Worm (Caenorhabditis elegans) whole organism, midembryonic: Measurements from ENCODE around the gene ZK512.2.

Experiments used
- T22C8.4 ChIP-seq: fragments of 200-800 bp; sonication (Bioruptor generic); IDR thresholded peaks from 2 replicates; pipeline ENCODE4 v1.3.6; 2022; ENCODE audit warnings: missing genetic modification characterization, missing compliant biosample characterization
- cog-1 ChIP-seq: sonication (generic microtip); optimal IDR thresholded peaks from 2 replicates; lab custom pipeline; 2016; ENCODE audit warnings: missing genetic modification characterization, missing compliant biosample characterization
- flt-1 ChIP-seq: fragments of 200-800 bp; sonication (Bioruptor generic); IDR thresholded peaks from 2 replicates; pipeline ENCODE4 v1.3.6; 2022; ENCODE audit warnings: missing genetic modification characterization, missing compliant biosample characterization
- klf-2 ChIP-seq: fragments of 200-800 bp; sonication (Bioruptor generic); conservative IDR thresholded peaks from 2 replicates; pipeline ENCODE4 v1.3.6; 2022; ENCODE audit warnings: missing genetic modification reagents, missing genetic modification characterization, missing compliant biosample characterization
- med-1 ChIP-seq: sonication (generic microtip); optimal IDR thresholded peaks from 2 replicates; lab custom pipeline; 2017; ENCODE audit warnings: missing genetic modification characterization, mild to moderate bottlenecking, missing compliant biosample characterization, antibody characterized with exemption, missing genetic modification reagents; ENCODE audit not compliant: insufficient read depth
- ref-1 ChIP-seq: fragments of 200-800 bp; sonication (Bioruptor generic); conservative IDR thresholded peaks from 2 replicates; pipeline ENCODE4 v1.3.6; 2022; ENCODE audit warnings: missing genetic modification reagents, missing genetic modification characterization, missing compliant biosample characterization
- tab-1 ChIP-seq: fragments of 200-800 bp; sonication (Bioruptor generic); IDR thresholded peaks from 2 replicates; pipeline ENCODE4 v1.3.6; 2022; ENCODE audit warnings: missing genetic modification characterization, missing compliant biosample characterization
- ztf-23 ChIP-seq: fragments of 200-800 bp; sonication (Bioruptor generic); IDR thresholded peaks from 2 replicates; pipeline ENCODE4 v1.3.6; 2022; ENCODE audit warnings: missing genetic modification reagents, missing genetic modification characterization, missing compliant biosample characterization
- ztf-29 ChIP-seq: fragments of 200-800 bp; sonication (Bioruptor generic); IDR thresholded peaks from 2 replicates; pipeline ENCODE4 v1.3.6; 2022; ENCODE audit warnings: missing genetic modification reagents, missing genetic modification characterization, missing compliant biosample characterization

Gene ZK512.2

ce11 chrIII:9110270-9110669 is 34.3 kb downstream of the ZK512.2 start:
- TF ChIP-seq ztf-23 (GFP tag; lab: Robert Waterston, UW) (no peak), cog-1 (tag; lab: Kevin White, UChicago) (no peak), klf-2 (GFP tag; lab: Robert Waterston, UW) (no peak), flt-1 (no peak), med-1 (GFP tag; lab: Kevin White, UChicago) (no peak), T22C8.4 (no peak), tab-1 (no peak), ztf-29 (GFP tag; lab: Robert Waterston, UW) (no peak), ref-1 (GFP tag; lab: Robert Waterston, UW) (no peak)

DNA sequence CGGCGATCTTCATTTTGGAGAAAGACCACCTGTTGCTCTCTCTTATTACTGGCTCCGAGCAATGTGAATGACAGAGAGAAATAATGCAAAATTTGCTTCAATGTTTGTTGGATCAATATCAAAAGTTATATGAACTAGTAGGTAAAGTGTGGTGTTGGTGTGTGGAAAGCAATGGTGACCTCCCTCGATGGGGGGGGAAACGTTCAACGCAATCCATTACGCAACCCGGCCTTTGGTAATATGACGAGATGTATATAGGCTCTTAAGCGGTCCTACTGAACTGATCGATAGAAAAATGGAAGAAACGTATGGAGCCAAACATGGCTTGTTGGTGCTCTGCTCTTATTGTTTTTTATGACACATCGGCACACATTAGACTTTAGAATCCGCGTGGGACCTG is 34.9 kb downstream of the ZK512.2 start:
- TF ChIP-seq ztf-23 (GFP tag; lab: Robert Waterston, UW): no peak
- no peak for TF ChIP-seq flt-1
- no peak; the same call in 1 of the 2 replicates for TF ChIP-seq T22C8.4
- no peak for TF ChIP-seq ref-1 (GFP tag; lab: Robert Waterston, UW)
- TF ChIP-seq ztf-29 (GFP tag; lab: Robert Waterston, UW): no peak
- no peak for TF ChIP-seq med-1 (GFP tag; lab: Kevin White, UChicago)
- TF ChIP-seq klf-2 (GFP tag; lab: Robert Waterston, UW): no peak

DNA sequence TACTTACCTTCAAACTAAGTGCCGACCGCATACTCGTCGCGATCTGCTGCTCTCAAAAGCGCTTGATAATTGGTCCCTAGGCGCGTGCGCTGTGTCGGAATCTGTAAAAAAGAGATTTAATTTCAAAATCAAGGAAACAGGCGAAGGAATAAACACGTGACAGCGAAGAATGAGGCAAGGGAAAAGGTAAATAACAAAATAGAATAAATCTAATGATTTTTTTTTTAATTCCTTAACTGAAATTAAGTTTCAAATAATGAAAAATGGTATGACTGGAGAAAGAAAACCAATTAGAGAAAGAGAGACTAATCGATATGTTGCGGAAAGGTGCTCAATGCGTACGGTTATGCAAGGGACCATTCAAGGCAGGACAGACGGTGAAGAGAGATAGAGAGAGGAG is 35.4 kb downstream of the ZK512.2 start, which contains the start of gene cya-1:
cya-1 (minus strand) TSS at position 101 of the 400 bp plus-strand sequence.
- TF ChIP-seq cog-1 (tag; lab: Kevin White, UChicago) (no peak), tab-1 (no peak), med-1 (GFP tag; lab: Kevin White, UChicago) (no peak), flt-1 (no peak), klf-2 (GFP tag; lab: Robert Waterston, UW) (no peak), ztf-29 (GFP tag; lab: Robert Waterston, UW) (no peak), T22C8.4 (no peak), ref-1 (GFP tag; lab: Robert Waterston, UW) (no peak), ztf-23 (GFP tag; lab: Robert Waterston, UW) (no peak)

ce11 chrIII:9105653-9106052 is 38.9 kb downstream of the ZK512.2 start:
- TF ChIP-seq ref-1 (GFP tag; lab: Robert Waterston, UW): no peak
- no peak for TF ChIP-seq flt-1
- no peak for TF ChIP-seq ztf-23 (GFP tag; lab: Robert Waterston, UW)

ce11 chrIII:9104060-9104459 is 40.5 kb downstream of the ZK512.2 start:
- TF ChIP-seq med-1 (GFP tag; lab: Kevin White, UChicago) (no peak), klf-2 (GFP tag; lab: Robert Waterston, UW) (0 out of 2 replicates have a peak, but pooled peaks have one; percentile 59), tab-1 (peak; percentile 87), ref-1 (GFP tag; lab: Robert Waterston, UW) (peak; percentile 62), cog-1 (tag; lab: Kevin White, UChicago) (no peak), T22C8.4 (peak; percentile 72), flt-1 (peak; percentile 92), ztf-23 (GFP tag; lab: Robert Waterston, UW) (peak; percentile 81), ztf-29 (GFP tag; lab: Robert Waterston, UW) (peak; percentile 40; the same call in 1 of the 2 replicates)

DNA sequence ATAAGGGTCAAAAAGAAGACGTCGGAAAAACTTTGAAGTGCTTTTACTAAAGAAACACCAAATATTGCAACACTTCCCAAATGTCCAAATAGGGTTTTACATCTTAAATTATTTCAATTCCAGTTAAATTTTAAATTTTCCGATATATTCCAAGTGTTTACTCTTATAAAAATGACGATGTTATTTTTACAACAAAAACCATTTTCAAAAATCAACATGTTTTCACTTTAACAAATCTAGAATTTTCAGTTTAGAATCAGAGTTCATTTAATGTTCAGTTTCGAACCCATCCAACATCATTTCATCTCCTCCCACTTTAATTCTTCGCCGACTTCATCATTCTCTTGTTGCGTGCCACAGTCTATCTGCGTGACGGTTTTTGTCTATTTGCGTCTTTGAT is 41.0 kb downstream of the ZK512.2 start, which contains the start of gene dos-1:
dos-1 (plus strand) TSS at position 301 of the 400 bp plus-strand sequence.
- TF ChIP-seq ztf-23 (GFP tag; lab: Robert Waterston, UW) (no peak), tab-1 (no peak), T22C8.4 (no peak), cog-1 (tag; lab: Kevin White, UChicago) (no peak), klf-2 (GFP tag; lab: Robert Waterston, UW) (no peak), med-1 (GFP tag; lab: Kevin White, UChicago) (no peak), flt-1 (no peak), ztf-29 (GFP tag; lab: Robert Waterston, UW) (no peak), ref-1 (GFP tag; lab: Robert Waterston, UW) (no peak)

DNA sequence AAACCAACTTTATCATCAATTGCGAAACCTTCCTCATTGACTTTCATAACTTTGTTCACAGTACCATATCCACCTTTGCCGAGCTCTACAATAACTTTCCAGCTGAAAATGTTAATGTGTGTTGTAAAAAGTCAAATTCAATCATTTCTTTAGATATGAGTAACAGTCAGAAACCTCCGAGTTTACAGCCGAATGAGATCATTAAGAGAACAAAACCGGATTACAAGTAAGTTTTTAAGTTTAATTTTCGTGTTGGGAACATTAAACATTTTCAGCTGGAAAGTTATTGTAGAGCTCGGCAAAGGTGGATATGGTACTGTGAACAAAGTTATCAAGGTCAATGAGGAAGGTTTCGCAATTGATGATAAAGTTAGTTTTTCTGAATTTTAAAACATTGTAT is 43.4 kb downstream of the ZK512.2 start, which contains the start of gene ZK507.1:
ZK507.1 (minus strand) TSS at position 101 of the 400 bp plus-strand sequence.
- TF ChIP-seq cog-1 (tag; lab: Kevin White, UChicago) (no peak), med-1 (GFP tag; lab: Kevin White, UChicago) (no peak), ztf-29 (GFP tag; lab: Robert Waterston, UW) (no peak), ztf-23 (GFP tag; lab: Robert Waterston, UW) (no peak), ref-1 (GFP tag; lab: Robert Waterston, UW) (no peak), flt-1 (no peak), klf-2 (GFP tag; lab: Robert Waterston, UW) (no peak), tab-1 (no peak), T22C8.4 (no peak)
